Worm (Caenorhabditis elegans) whole organism, L2 larva: ENCODE measurements around the gene F53F4.7.

Experiments
- F13H6.1 ChIP-seq: sonication (generic microtip); optimal IDR thresholded peaks from 2 replicates; lab custom pipeline; 2016; ENCODE audit warnings: missing genetic modification characterization, missing compliant biosample characterization
- aly-2 ChIP-seq: fragments of 150-350 bp; optimal IDR thresholded peaks from 2 replicates; lab custom pipeline; 2014; ENCODE audit warnings: missing biosample characterization, missing genetic modification characterization
- blmp-1 ChIP-seq: sonication (generic microtip); optimal IDR thresholded peaks from 2 replicates; lab custom pipeline; 2017; ENCODE audit warnings: missing genetic modification characterization, mild to moderate bottlenecking, missing compliant biosample characterization, antibody characterized with exemption, moderate library complexity; ENCODE audit not compliant: insufficient read depth
- egl-27 ChIP-seq: sonication (generic microtip); optimal IDR thresholded peaks from 3 replicates; lab custom pipeline; 2017; ENCODE audit warnings: missing biosample characterization, missing genetic modification reagents, missing genetic modification characterization
- elt-3 ChIP-seq: sonication (generic microtip); optimal IDR thresholded peaks from 2 replicates; lab custom pipeline; 2017; ENCODE audit warnings: missing biosample characterization, missing genetic modification characterization
- lin-39 ChIP-seq: fragments of 150-350 bp; optimal IDR thresholded peaks from 2 replicates; lab custom pipeline; 2014; ENCODE audit warnings: missing biosample characterization, missing genetic modification reagents, missing genetic modification characterization
- mdl-1 ChIP-seq, 2 experiments: fragments of 150-350 bp in 1 of 2; sonication (generic microtip) in 1 of 2; optimal IDR thresholded peaks; 2 replicates each; lab custom pipeline; 2017; ENCODE audit warnings: missing biosample characterization in 2 of 2, missing genetic modification characterization in 2 of 2
- nhr-11 ChIP-seq: fragments of 150-350 bp; optimal IDR thresholded peaks from 2 replicates; lab custom pipeline; 2014; ENCODE audit warnings: missing biosample characterization, missing genetic modification characterization
- nhr-25 ChIP-seq: fragments of 150-350 bp; sonication (generic microtip); optimal IDR thresholded peaks from 3 replicates; lab custom pipeline; 2014; ENCODE audit warnings: missing biosample characterization, missing genetic modification characterization
- snpc-4 ChIP-seq: fragments of 150-350 bp; optimal IDR thresholded peaks from 2 replicates; lab custom pipeline; 2014; ENCODE audit warnings: missing biosample characterization, missing genetic modification characterization
- unc-39 ChIP-seq: fragments of 150-350 bp; optimal IDR thresholded peaks from 2 replicates; lab custom pipeline; 2014; ENCODE audit warnings: missing biosample characterization, missing genetic modification characterization
- unc-62 ChIP-seq: fragments of 150-350 bp; optimal IDR thresholded peaks from 2 replicates; lab custom pipeline; 2014; ENCODE audit warnings: missing biosample characterization, missing genetic modification reagents, missing genetic modification characterization

DNA sequence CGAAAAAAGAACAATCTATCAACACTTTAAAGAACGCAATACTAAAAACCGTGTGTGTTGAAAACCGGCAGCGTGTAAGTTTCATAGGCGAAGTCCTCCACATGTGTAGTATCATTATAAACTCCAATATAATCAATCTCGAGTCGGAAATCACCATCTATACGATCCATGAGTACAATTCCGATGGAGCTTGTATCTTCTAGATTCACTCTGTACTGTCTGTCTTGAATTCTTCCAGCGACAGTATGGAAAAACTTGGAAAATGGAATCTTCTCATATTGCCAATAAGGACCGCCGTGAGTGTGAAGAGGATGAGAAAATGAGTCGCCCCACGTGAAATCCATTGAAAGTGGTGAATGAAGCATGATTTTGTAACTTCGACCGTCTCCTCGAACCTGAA is 46.8 kb downstream of the F53F4.7 start:
- no peak for TF ChIP-seq mdl-1 (tag; optimal IDR thresholded peaks at IDR 0.05; lab: Kevin White, UChicago)
- no peak for TF ChIP-seq blmp-1 (tag; lab: Kevin White, UChicago)
- TF ChIP-seq lin-39 (tag; lab: Kevin White, UChicago) = no peak
- no peak for TF ChIP-seq nhr-25 (tag; lab: Kevin White, UChicago)
- no peak for TF ChIP-seq elt-3
- TF ChIP-seq unc-62 (GFP tag; lab: Kevin White, UChicago) = no peak
- TF ChIP-seq snpc-4 (tag; lab: Kevin White, UChicago) = no peak
- TF ChIP-seq aly-2 (tag; lab: Kevin White, UChicago) = no peak
- TF ChIP-seq egl-27 = no peak
- TF ChIP-seq nhr-11 = no peak
- no peak for TF ChIP-seq F13H6.1
- no peak for TF ChIP-seq unc-39 (tag; lab: Kevin White, UChicago)
